Fruit fly (Drosophila melanogaster) whole organism, embryonic: ENCODE data around the gene Oatp33Eb.

Experiments used
- Antp ChIP-seq: fragments of 200-800 bp; sonication (Bioruptor generic); optimal IDR thresholded peaks from 3 replicates; lab custom pipeline; 2016; ENCODE audit warnings: missing biosample characterization, missing genetic modification characterization
- Blimp-1 ChIP-seq: fragments of 200-800 bp; sonication (Bioruptor generic); optimal IDR thresholded peaks from 3 replicates; lab custom pipeline; 2018; ENCODE audit warnings: missing biosample characterization, missing genetic modification characterization, mild to moderate bottlenecking, moderate library complexity, missing genetic modification reagents
- CG10209 ChIP-seq: fragments of 200-800 bp; sonication (Bioruptor generic); optimal IDR thresholded peaks from 3 replicates; lab custom pipeline; 2017; ENCODE audit warnings: missing biosample characterization, mild to moderate bottlenecking, missing genetic modification characterization, missing genetic modification reagents
- CG10462 ChIP-seq: fragments of 200-800 bp; sonication (Bioruptor generic); optimal IDR thresholded peaks from 2 replicates; lab custom pipeline; 2016; ENCODE audit warnings: missing biosample characterization, missing genetic modification characterization
- CG12744 ChIP-seq: fragments of 200-800 bp; sonication (Bioruptor generic); optimal IDR thresholded peaks from 2 replicates; lab custom pipeline; 2016; ENCODE audit warnings: missing biosample characterization, missing genetic modification characterization
- CG14965 ChIP-seq: fragments of 200-800 bp; sonication (Bioruptor generic); optimal IDR thresholded peaks from 2 replicates; lab custom pipeline; 2016; ENCODE audit warnings: missing biosample characterization, missing genetic modification characterization, borderline replicate concordance
- CG15011 ChIP-seq: fragments of 200-800 bp; sonication (Bioruptor generic); optimal IDR thresholded peaks from 3 replicates; lab custom pipeline; 2018; ENCODE audit warnings: missing biosample characterization, mild to moderate bottlenecking, missing genetic modification characterization
- CG1529 ChIP-seq: fragments of 200-800 bp; sonication (Bioruptor generic); optimal IDR thresholded peaks from 3 replicates; lab custom pipeline; 2018; ENCODE audit warnings: missing biosample characterization, missing genetic modification characterization
- CG1603 ChIP-seq: fragments of 200-800 bp; sonication (Bioruptor generic); optimal IDR thresholded peaks from 2 replicates; lab custom pipeline; 2019; ENCODE audit warnings: missing biosample characterization, mild to moderate bottlenecking, missing genetic modification characterization, moderate library complexity
- CG16863 ChIP-seq: fragments of 200-800 bp; sonication (Bioruptor generic); optimal IDR thresholded peaks from 3 replicates; lab custom pipeline; 2016; ENCODE audit warnings: missing biosample characterization, missing genetic modification characterization
- CG17912 ChIP-seq: fragments of 200-800 bp; sonication (Bioruptor generic); optimal IDR thresholded peaks from 2 replicates; lab custom pipeline; 2018; ENCODE audit warnings: missing biosample characterization, mild to moderate bottlenecking, missing genetic modification characterization
- CG1792 ChIP-seq: fragments of 200-800 bp; sonication (Bioruptor generic); optimal IDR thresholded peaks from 2 replicates; lab custom pipeline; 2016; ENCODE audit warnings: missing biosample characterization, missing genetic modification characterization
- CG18262 ChIP-seq: fragments of 200-800 bp; optimal IDR thresholded peaks from 3 replicates; lab custom pipeline; 2019; ENCODE audit warnings: missing biosample characterization, mild to moderate bottlenecking, missing genetic modification characterization, moderate library complexity
- CG18764 ChIP-seq: fragments of 200-800 bp; sonication (Bioruptor generic); optimal IDR thresholded peaks from 3 replicates; lab custom pipeline; 2016; ENCODE audit warnings: missing biosample characterization, missing genetic modification characterization
- CG2875 ChIP-seq: fragments of 200-800 bp; sonication (Bioruptor generic); optimal IDR thresholded peaks from 2 replicates; lab custom pipeline; 2017; ENCODE audit warnings: missing biosample characterization, mild to moderate bottlenecking, missing genetic modification characterization, missing genetic modification reagents
- CG30403 ChIP-seq: fragments of 200-800 bp; sonication (Bioruptor generic); optimal IDR thresholded peaks from 3 replicates; lab custom pipeline; 2016; ENCODE audit warnings: missing biosample characterization, missing genetic modification characterization
- CG31224 ChIP-seq: fragments of 200-800 bp; sonication (Bioruptor generic); IDR thresholded peaks from 2 replicates; pipeline ENCODE4 v1.3.6; 2022; ENCODE audit warnings: missing biosample characterization, missing genetic modification characterization
- CG3281 ChIP-seq: fragments of 200-800 bp; sonication (Bioruptor generic); optimal IDR thresholded peaks from 3 replicates; lab custom pipeline; 2017; ENCODE audit warnings: missing biosample characterization, mild to moderate bottlenecking, missing genetic modification characterization
- CG3995 ChIP-seq: fragments of 200-800 bp; sonication (Bioruptor generic); optimal IDR thresholded peaks from 3 replicates; lab custom pipeline; 2016; ENCODE audit warnings: missing biosample characterization, missing genetic modification characterization
- CG42726 ChIP-seq: fragments of 200-800 bp; sonication (Bioruptor generic); IDR thresholded peaks from 2 replicates; pipeline ENCODE4 v1.3.6; 2022; ENCODE audit warnings: missing biosample characterization, missing genetic modification characterization; ENCODE audit not compliant: partially characterized antibody
- CG8765 ChIP-seq: fragments of 200-800 bp; sonication (Bioruptor generic); IDR thresholded peaks from 2 replicates; pipeline ENCODE4 v1.3.6; 2022; ENCODE audit warnings: missing biosample characterization, missing genetic modification characterization
- CG9437 ChIP-seq: fragments of 200-800 bp; sonication (Bioruptor generic); optimal IDR thresholded peaks from 2 replicates; lab custom pipeline; 2018; ENCODE audit warnings: missing biosample characterization, mild to moderate bottlenecking, missing genetic modification characterization
- D19B ChIP-seq: fragments of 200-800 bp; sonication (Bioruptor generic); optimal IDR thresholded peaks from 2 replicates; lab custom pipeline; 2017; ENCODE audit warnings: missing biosample characterization, mild to moderate bottlenecking, missing genetic modification characterization
- Dad ChIP-seq: fragments of 200-800 bp; sonication (Bioruptor generic); optimal IDR thresholded peaks from 3 replicates; lab custom pipeline; 2016; ENCODE audit warnings: missing biosample characterization, missing genetic modification characterization
- Drgx ChIP-seq: fragments of 200-800 bp; sonication (Bioruptor generic); IDR thresholded peaks from 2 replicates; pipeline ENCODE4 v1.3.6; 2022; ENCODE audit warnings: missing biosample characterization, missing genetic modification characterization
- Ets65A ChIP-seq: fragments of 200-800 bp; sonication (Bioruptor generic); peaks from one replicate; lab custom pipeline; 2016; ENCODE audit warnings: missing biosample characterization, missing genetic modification characterization
- H15 ChIP-seq: fragments of 200-800 bp; sonication (Bioruptor generic); IDR thresholded peaks from 3 replicates; pipeline ENCODE4 v1.3.6; 2022; ENCODE audit warnings: missing biosample characterization, missing genetic modification characterization
- HLH3B ChIP-seq: fragments of 200-800 bp; sonication (Bioruptor generic); IDR thresholded peaks from 2 replicates; pipeline ENCODE4 v1.3.6; 2022; ENCODE audit warnings: missing biosample characterization, missing genetic modification characterization
- Med ChIP-seq: fragments of 200-800 bp; sonication (Bioruptor generic); peaks from one replicate; lab custom pipeline; 2016; ENCODE audit warnings: missing biosample characterization, missing genetic modification characterization, mild to moderate bottlenecking, inconsistent platforms, moderate library complexity
- Mrtf ChIP-seq: fragments of 200-800 bp; sonication (Bioruptor generic); IDR thresholded peaks from 3 replicates; pipeline ENCODE4 v1.3.6; 2022; ENCODE audit warnings: missing biosample characterization, missing genetic modification characterization
- Nf-YA ChIP-seq: fragments of 200-800 bp; sonication (Bioruptor generic); IDR thresholded peaks from 2 replicates; pipeline ENCODE4 v1.3.6; 2022; ENCODE audit warnings: missing biosample characterization, missing genetic modification characterization
- Sox100B ChIP-seq: fragments of 200-800 bp; sonication (Bioruptor generic); optimal IDR thresholded peaks from 3 replicates; lab custom pipeline; 2018; ENCODE audit warnings: missing biosample characterization, mild to moderate bottlenecking, missing genetic modification characterization
- Sox102F ChIP-seq: fragments of 200-800 bp; sonication (Bioruptor generic); optimal IDR thresholded peaks from 2 replicates; lab custom pipeline; 2018; ENCODE audit warnings: missing biosample characterization, mild to moderate bottlenecking, missing genetic modification characterization, moderate library complexity
- ac ChIP-seq: fragments of 200-800 bp; sonication (Bioruptor generic); optimal IDR thresholded peaks from 3 replicates; lab custom pipeline; 2017; ENCODE audit warnings: missing biosample characterization, mild to moderate bottlenecking, missing genetic modification characterization
- ara ChIP-seq: fragments of 200-800 bp; sonication (Bioruptor generic); IDR thresholded peaks from 2 replicates; pipeline ENCODE4 v1.3.6; 2022; ENCODE audit warnings: missing biosample characterization, missing genetic modification characterization
- cas ChIP-seq: fragments of 200-800 bp; sonication (Bioruptor generic); IDR thresholded peaks from 2 replicates; pipeline ENCODE4 v1.3.6; 2022; ENCODE audit warnings: missing biosample characterization, missing genetic modification characterization
- crp ChIP-seq, 2 experiments: fragments of 200-800 bp; sonication (Bioruptor generic); optimal IDR thresholded peaks; 2 replicates in 1 of 2; 3 replicates in 1 of 2; lab custom pipeline; 2017; ENCODE audit warnings: missing biosample characterization in 2 of 2, missing genetic modification characterization in 2 of 2, mild to moderate bottlenecking in 1 of 2, moderate library complexity in 1 of 2
- danr ChIP-seq: fragments of 200-800 bp; sonication (Bioruptor generic); IDR thresholded peaks from 2 replicates; pipeline ENCODE4 v1.3.6; 2022; ENCODE audit warnings: missing biosample characterization, missing genetic modification characterization
- gsb-n ChIP-seq: fragments of 200-800 bp; sonication (Bioruptor generic); optimal IDR thresholded peaks from 3 replicates; lab custom pipeline; 2018; ENCODE audit warnings: missing biosample characterization, mild to moderate bottlenecking, missing genetic modification characterization
- hbn ChIP-seq: fragments of 200-800 bp; sonication (Bioruptor generic); IDR thresholded peaks from 2 replicates; pipeline ENCODE4 v1.3.6; 2022; ENCODE audit warnings: missing biosample characterization, missing genetic modification characterization; ENCODE audit not compliant: partially characterized antibody
- ind ChIP-seq: fragments of 200-800 bp; sonication (Bioruptor generic); optimal IDR thresholded peaks from 3 replicates; lab custom pipeline; 2016; ENCODE audit warnings: missing biosample characterization, missing genetic modification characterization
- inv ChIP-seq: fragments of 200-800 bp; sonication (Bioruptor generic); IDR thresholded peaks from 2 replicates; pipeline ENCODE4 v1.3.6; 2022; ENCODE audit warnings: missing biosample characterization, missing genetic modification characterization; ENCODE audit not compliant: partially characterized antibody
- pum ChIP-seq: fragments of 200-800 bp; sonication (Bioruptor generic); optimal IDR thresholded peaks from 2 replicates; lab custom pipeline; 2016; ENCODE audit warnings: missing biosample characterization, missing genetic modification characterization
- sima ChIP-seq: fragments of 200-800 bp; sonication (Bioruptor generic); optimal IDR thresholded peaks from 2 replicates; lab custom pipeline; 2016; ENCODE audit warnings: missing biosample characterization, missing genetic modification characterization
- slbo ChIP-seq: fragments of 200-800 bp; sonication (Bioruptor generic); IDR thresholded peaks from 2 replicates; pipeline ENCODE4 v1.3.6; 2022; ENCODE audit warnings: missing biosample characterization, missing genetic modification characterization
- so ChIP-seq: fragments of 200-800 bp; sonication (Bioruptor generic); IDR thresholded peaks from 3 replicates; pipeline ENCODE4 v1.3.6; 2022; ENCODE audit warnings: missing biosample characterization, missing genetic modification characterization
- tio ChIP-seq: fragments of 200-800 bp; sonication (Bioruptor generic); optimal IDR thresholded peaks from 2 replicates; lab custom pipeline; 2017; ENCODE audit warnings: missing biosample characterization, missing genetic modification characterization, inconsistent platforms
- tup ChIP-seq: fragments of 200-800 bp; sonication (Bioruptor generic); optimal IDR thresholded peaks from 2 replicates; lab custom pipeline; 2016; ENCODE audit warnings: missing biosample characterization, mild to moderate bottlenecking, missing genetic modification characterization, moderate library complexity

Oatp33Eb gene

DNA sequence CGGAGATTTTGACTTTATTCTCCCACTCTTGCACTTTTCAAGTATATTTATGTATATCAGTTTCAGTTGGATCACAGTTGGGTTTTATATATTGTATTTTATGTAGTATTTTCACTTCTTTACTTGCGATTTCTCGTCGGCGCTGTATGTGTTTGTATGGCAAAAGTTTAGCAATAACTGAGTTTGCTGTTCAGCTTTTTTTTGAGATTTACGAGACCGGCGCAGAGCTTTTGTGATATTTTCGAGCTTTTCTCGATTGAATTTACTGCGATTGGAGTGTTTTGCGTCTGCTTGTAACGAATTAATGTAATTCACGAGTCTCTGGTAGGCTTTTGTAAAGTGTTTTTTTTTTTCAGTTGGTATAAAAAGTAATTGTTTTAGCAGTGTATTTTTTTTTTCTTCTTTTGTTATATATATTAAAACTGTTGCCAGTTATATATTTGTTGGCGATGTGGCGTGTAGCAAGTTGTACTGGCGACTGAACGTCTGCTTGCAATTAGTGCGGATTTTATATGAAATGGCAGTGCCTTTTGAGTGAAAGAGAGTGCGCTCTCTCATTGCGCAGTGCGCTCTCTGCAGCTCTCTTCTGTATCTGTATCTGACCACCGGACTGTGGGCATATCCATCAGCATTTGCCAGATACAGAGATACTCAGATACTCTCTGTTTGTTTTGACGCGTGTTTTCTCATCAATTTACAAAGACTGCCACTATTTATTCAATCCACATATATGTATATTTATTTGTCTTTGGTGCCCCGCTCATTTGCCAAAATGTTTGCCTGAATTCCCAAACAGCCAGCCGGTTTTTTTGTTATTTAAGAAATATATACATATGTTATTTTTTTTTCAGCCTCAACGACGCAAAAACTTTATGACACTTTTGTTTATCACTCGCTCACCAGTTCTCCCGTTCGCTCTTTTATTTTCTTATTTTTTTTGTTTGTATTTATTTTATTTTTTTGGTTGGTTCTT, 12.8 kb downstream of the Oatp33Eb start (continued):
- TF ChIP-seq tup (peak; percentile 13), Med (GFP tag; lab: Kevin White, UChicago) (peak; percentile 94), CG30403 (GFP tag; lab: Kevin White, UChicago) (no peak), CG16863 (GFP tag; lab: Kevin White, UChicago) (peak; percentile 10), CG2875 (GFP tag; lab: Kevin White, UChicago) (peak; percentile 72), CG8765 (GFP tag; lab: Robert Waterston, UW) (no peak), crp (GFP tag; optimal IDR thresholded peaks at IDR 0.05; lab: Kevin White, UChicago) (peak in 1 of 2 experiments; percentile 7), CG10209 (GFP tag; lab: Kevin White, UChicago) (peak; percentile 63), CG9437 (GFP tag; lab: Kevin White, UChicago) (no peak), Mrtf (GFP tag; lab: Robert Waterston, UW) (no peak), Nf-YA (GFP tag; lab: Robert Waterston, UW) (no peak), Sox102F (GFP tag; lab: Kevin White, UChicago) (peak; percentile 26), Dad (GFP tag; lab: Kevin White, UChicago) (no peak), CG18764 (GFP tag; lab: Kevin White, UChicago) (peak; percentile 14), H15 (GFP tag; lab: Robert Waterston, UW) (no peak), CG1603 (tag; lab: Kevin White, UChicago) (peak; percentile 26), CG10462 (peak; percentile 25), CG12744 (peak; percentile 52), CG1529 (GFP tag; lab: Kevin White, UChicago) (peak; percentile 47), ind (no peak), Antp (GFP tag; lab: Kevin White, UChicago) (no peak), sima (no peak), CG15011 (GFP tag; lab: Kevin White, UChicago) (peak; percentile 77), ac (GFP tag; lab: Kevin White, UChicago) (peak; percentile 72), CG3995 (GFP tag; lab: Kevin White, UChicago) (no peak), Drgx (GFP tag; lab: Robert Waterston, UW) (0 out of 2 replicates have a peak, but pooled peaks have one; percentile 47), CG1792 (GFP tag; lab: Kevin White, UChicago) (no peak), HLH3B (GFP tag; lab: Robert Waterston, UW) (no peak; the same call in 1 of the 2 replicates), slbo (GFP tag; lab: Robert Waterston, UW) (0 out of 2 replicates have a peak, but pooled peaks have one; percentile 13), D19B (peak; percentile 12), CG17912 (GFP tag; lab: Kevin White, UChicago) (peak; percentile 82), pum (GFP tag; lab: Kevin White, UChicago) (no peak), Ets65A (GFP tag; lab: Kevin White, UChicago) (no peak), CG14965 (no peak), tio (GFP tag; lab: Kevin White, UChicago) (no peak), CG3281 (GFP tag; lab: Kevin White, UChicago) (peak; percentile 86), so (GFP tag; lab: Robert Waterston, UW) (peak; percentile 82; the same call in 2 of the 3 replicates), hbn (GFP tag; lab: Robert Waterston, UW) (peak; percentile 37; the same call in 1 of the 2 replicates), CG18262 (tag; lab: Kevin White, UChicago) (peak; percentile 55), gsb-n (tag; lab: Kevin White, UChicago) (no peak), Blimp-1 (GFP tag; lab: Kevin White, UChicago) (peak; percentile 25), cas (GFP tag; lab: Robert Waterston, UW) (peak; percentile 41; the same call in 1 of the 2 replicates), CG31224 (GFP tag; lab: Robert Waterston, UW) (no peak; the same call in 1 of the 2 replicates), danr (GFP tag; lab: Robert Waterston, UW) (no peak), inv (GFP tag; lab: Robert Waterston, UW) (peak; percentile 33; the same call in 1 of the 2 replicates), ara (GFP tag; lab: Robert Waterston, UW) (peak; percentile 48; the same call in 1 of the 2 replicates), Sox100B (GFP tag; lab: Kevin White, UChicago) (peak; percentile 57), CG42726 (GFP tag; lab: Robert Waterston, UW) (peak; percentile 38; the same call in 1 of the 2 replicates)
